Worm (Caenorhabditis elegans) whole organism, L2 larva: ENCODE measurements around the gene R12B2.2.

Source experiments
- C34F6.9 ChIP-seq: fragments of 150-350 bp; optimal IDR thresholded peaks from 2 replicates; lab custom pipeline; 2014; ENCODE audit warnings: missing biosample characterization, missing genetic modification characterization
- F13H6.1 ChIP-seq: sonication (generic microtip); optimal IDR thresholded peaks from 2 replicates; lab custom pipeline; 2016; ENCODE audit warnings: missing genetic modification characterization, missing compliant biosample characterization
- R02D3.7 ChIP-seq: fragments of 150-350 bp; optimal IDR thresholded peaks from 2 replicates; lab custom pipeline; 2014; ENCODE audit warnings: missing biosample characterization, missing genetic modification characterization
- ZK546.5 ChIP-seq: sonication (generic microtip); optimal IDR thresholded peaks from 2 replicates; lab custom pipeline; 2017; ENCODE audit warnings: missing biosample characterization, missing genetic modification characterization
- alr-1 ChIP-seq: fragments of 150-350 bp; optimal IDR thresholded peaks from 2 replicates; lab custom pipeline; 2014; ENCODE audit warnings: missing biosample characterization, missing genetic modification characterization
- aly-2 ChIP-seq: fragments of 150-350 bp; optimal IDR thresholded peaks from 2 replicates; lab custom pipeline; 2014; ENCODE audit warnings: missing biosample characterization, missing genetic modification characterization
- blmp-1 ChIP-seq: sonication (generic microtip); optimal IDR thresholded peaks from 2 replicates; lab custom pipeline; 2017; ENCODE audit warnings: missing genetic modification characterization, mild to moderate bottlenecking, missing compliant biosample characterization, antibody characterized with exemption, moderate library complexity; ENCODE audit not compliant: insufficient read depth
- ceh-16 ChIP-seq: fragments of 150-350 bp; optimal IDR thresholded peaks from 2 replicates; lab custom pipeline; 2014; ENCODE audit warnings: missing biosample characterization, missing genetic modification characterization
- ceh-82 ChIP-seq: fragments of 150-350 bp; optimal IDR thresholded peaks from 2 replicates; lab custom pipeline; 2014; ENCODE audit warnings: missing biosample characterization, missing genetic modification characterization
- crh-2 ChIP-seq: sonication (generic microtip); optimal IDR thresholded peaks from 2 replicates; lab custom pipeline; 2017; ENCODE audit warnings: missing biosample characterization, missing genetic modification characterization
- egl-27 ChIP-seq: sonication (generic microtip); optimal IDR thresholded peaks from 3 replicates; lab custom pipeline; 2017; ENCODE audit warnings: missing biosample characterization, missing genetic modification reagents, missing genetic modification characterization
- elt-1 ChIP-seq: fragments of 150-350 bp; optimal IDR thresholded peaks from 2 replicates; lab custom pipeline; 2014; ENCODE audit warnings: missing biosample characterization, missing genetic modification characterization
- fos-1 ChIP-seq: fragments of 150-350 bp; optimal IDR thresholded peaks from 2 replicates; lab custom pipeline; 2014; ENCODE audit warnings: missing biosample characterization, missing genetic modification characterization
- gmeb-1 ChIP-seq: fragments of 150-350 bp; optimal IDR thresholded peaks from 2 replicates; lab custom pipeline; 2014; ENCODE audit warnings: missing biosample characterization, missing genetic modification characterization
- lin-11 ChIP-seq: fragments of 150-350 bp; sonication (generic microtip); optimal IDR thresholded peaks from 2 replicates; lab custom pipeline; 2014; ENCODE audit warnings: missing biosample characterization, missing genetic modification characterization, inconsistent platforms, mixed read lengths
- lin-13 ChIP-seq: fragments of 150-350 bp; optimal IDR thresholded peaks from 2 replicates; lab custom pipeline; 2014; ENCODE audit warnings: missing biosample characterization, missing genetic modification reagents, missing genetic modification characterization
- lin-39 ChIP-seq: fragments of 150-350 bp; optimal IDR thresholded peaks from 2 replicates; lab custom pipeline; 2014; ENCODE audit warnings: missing biosample characterization, missing genetic modification reagents, missing genetic modification characterization
- lsy-2 ChIP-seq, 2 experiments: fragments of 150-350 bp in 1 of 2; sonication (generic microtip) in 1 of 2; optimal IDR thresholded peaks; 2 replicates each; lab custom pipeline; 2014 to 2017; ENCODE audit warnings: missing biosample characterization in 2 of 2, missing genetic modification characterization in 2 of 2
- mab-5 ChIP-seq: fragments of 150-350 bp; optimal IDR thresholded peaks from 2 replicates; lab custom pipeline; 2014; ENCODE audit warnings: missing biosample characterization, missing genetic modification characterization
- mbf-1 ChIP-seq: sonication (generic microtip); optimal IDR thresholded peaks from 2 replicates; lab custom pipeline; 2017; ENCODE audit warnings: missing biosample characterization, missing genetic modification characterization
- mdl-1 ChIP-seq, 2 experiments: fragments of 150-350 bp in 1 of 2; sonication (generic microtip) in 1 of 2; optimal IDR thresholded peaks; 2 replicates each; lab custom pipeline; 2017; ENCODE audit warnings: missing biosample characterization in 2 of 2, missing genetic modification characterization in 2 of 2
- nhr-10 ChIP-seq: sonication (generic microtip); optimal IDR thresholded peaks from 2 replicates; lab custom pipeline; 2017; ENCODE audit warnings: missing biosample characterization, missing genetic modification characterization
- nhr-11 ChIP-seq: fragments of 150-350 bp; optimal IDR thresholded peaks from 2 replicates; lab custom pipeline; 2014; ENCODE audit warnings: missing biosample characterization, missing genetic modification characterization
- nhr-12 ChIP-seq: fragments of 150-350 bp; optimal IDR thresholded peaks from 2 replicates; lab custom pipeline; 2014; ENCODE audit warnings: missing biosample characterization, missing genetic modification characterization
- nhr-129 ChIP-seq: fragments of 150-350 bp; optimal IDR thresholded peaks from 2 replicates; lab custom pipeline; 2014; ENCODE audit warnings: missing biosample characterization, missing genetic modification characterization
- nhr-21 ChIP-seq: fragments of 150-350 bp; optimal IDR thresholded peaks from 2 replicates; lab custom pipeline; 2014; ENCODE audit warnings: missing biosample characterization, missing genetic modification characterization
- nhr-23 ChIP-seq: fragments of 150-350 bp; optimal IDR thresholded peaks from 2 replicates; lab custom pipeline; 2014; ENCODE audit warnings: missing biosample characterization, missing genetic modification reagents, missing genetic modification characterization
- nhr-237 ChIP-seq: fragments of 150-350 bp; optimal IDR thresholded peaks from 2 replicates; lab custom pipeline; 2014; ENCODE audit warnings: missing biosample characterization, missing genetic modification characterization
- nhr-25 ChIP-seq: fragments of 150-350 bp; sonication (generic microtip); optimal IDR thresholded peaks from 3 replicates; lab custom pipeline; 2014; ENCODE audit warnings: missing biosample characterization, missing genetic modification characterization
- nhr-77 ChIP-seq: fragments of 150-350 bp; optimal IDR thresholded peaks from 2 replicates; lab custom pipeline; 2014; ENCODE audit warnings: missing biosample characterization, missing genetic modification characterization
- peb-1 ChIP-seq: fragments of 150-350 bp; optimal IDR thresholded peaks from 2 replicates; lab custom pipeline; 2014; ENCODE audit warnings: missing biosample characterization, missing genetic modification characterization
- sem-4 ChIP-seq: fragments of 150-350 bp; optimal IDR thresholded peaks from 2 replicates; lab custom pipeline; 2014; ENCODE audit warnings: missing biosample characterization, missing genetic modification reagents, missing genetic modification characterization
- skn-1 ChIP-seq: sonication (generic microtip); optimal IDR thresholded peaks from 2 replicates; lab custom pipeline; 2017; ENCODE audit warnings: missing biosample characterization, missing genetic modification characterization
- sma-3 ChIP-seq: sonication (generic microtip); optimal IDR thresholded peaks from 2 replicates; lab custom pipeline; 2016; ENCODE audit warnings: missing genetic modification reagents, missing genetic modification characterization, missing compliant biosample characterization
- sma-9 ChIP-seq, 2 experiments: fragments of 150-350 bp in 1 of 2; sonication (generic microtip) in 1 of 2; optimal IDR thresholded peaks; 2 replicates each; lab custom pipeline; 2014 to 2016; ENCODE audit warnings: missing genetic modification characterization in 2 of 2, mild to moderate bottlenecking in 1 of 2, missing biosample characterization in 1 of 2, missing compliant biosample characterization in 1 of 2, missing genetic modification reagents in 1 of 2, moderate library complexity in 1 of 2
- snpc-4 ChIP-seq: fragments of 150-350 bp; optimal IDR thresholded peaks from 2 replicates; lab custom pipeline; 2014; ENCODE audit warnings: missing biosample characterization, missing genetic modification characterization
- unc-39 ChIP-seq: fragments of 150-350 bp; optimal IDR thresholded peaks from 2 replicates; lab custom pipeline; 2014; ENCODE audit warnings: missing biosample characterization, missing genetic modification characterization
- unc-62 ChIP-seq: fragments of 150-350 bp; optimal IDR thresholded peaks from 2 replicates; lab custom pipeline; 2014; ENCODE audit warnings: missing biosample characterization, missing genetic modification reagents, missing genetic modification characterization
- zag-1 ChIP-seq: fragments of 150-350 bp; optimal IDR thresholded peaks from 2 replicates; lab custom pipeline; 2014; ENCODE audit warnings: missing biosample characterization, missing genetic modification characterization
- ztf-1 ChIP-seq: fragments of 200-800 bp; sonication (Bioruptor generic); conservative IDR thresholded peaks from 2 replicates; pipeline ENCODE4 v1.3.6; 2022; ENCODE audit warnings: missing genetic modification characterization, missing compliant biosample characterization
- ztf-11 ChIP-seq: sonication (generic microtip); optimal IDR thresholded peaks from 2 replicates; lab custom pipeline; 2017; ENCODE audit warnings: missing biosample characterization, missing genetic modification characterization
- ztf-4 ChIP-seq: fragments of 150-350 bp; optimal IDR thresholded peaks from 2 replicates; lab custom pipeline; 2014; ENCODE audit warnings: missing biosample characterization, missing genetic modification characterization

The R12B2.2 gene

ce11 chrIII:5811957-5812356 lies 5.1 kb downstream of the R12B2.2 start:
- TF ChIP-seq fos-1 (tag; lab: Kevin White, UChicago) (no peak), ztf-1 (GFP tag; lab: Robert Waterston, UW) (no peak), nhr-21 (tag; lab: Kevin White, UChicago) (no peak), nhr-23 (tag; lab: Kevin White, UChicago) (no peak), blmp-1 (tag; lab: Kevin White, UChicago) (no peak), nhr-25 (tag; lab: Kevin White, UChicago) (no peak), crh-2 (no peak), nhr-129 (no peak), ceh-16 (tag; lab: Kevin White, UChicago) (no peak), lin-39 (tag; lab: Kevin White, UChicago) (no peak), F13H6.1 (tag; lab: Kevin White, UChicago) (no peak), ZK546.5 (no peak), elt-1 (tag; lab: Kevin White, UChicago) (no peak), mbf-1 (tag; lab: Kevin White, UChicago) (no peak)

- TF ChIP-seq unc-39 (tag; lab: Kevin White, UChicago) = no peak
- TF ChIP-seq nhr-25 (tag; lab: Kevin White, UChicago) = peak; percentile 33
- TF ChIP-seq sma-9 (GFP tag; optimal IDR thresholded peaks at IDR 0.05; lab: Kevin White, UChicago) = peak; percentile 21
- TF ChIP-seq sma-9 (tag; optimal IDR thresholded peaks at IDR 0.05; lab: Kevin White, UChicago) = no peak
- no peak for TF ChIP-seq alr-1
- peak; percentile 75 for TF ChIP-seq sma-3
- no peak for TF ChIP-seq lin-39 (tag; lab: Kevin White, UChicago)
- TF ChIP-seq nhr-21 (tag; lab: Kevin White, UChicago) = peak; percentile 33
- peak; percentile 42 for TF ChIP-seq fos-1 (tag; lab: Kevin White, UChicago)
- TF ChIP-seq F13H6.1 (tag; lab: Kevin White, UChicago) = peak; percentile 9
- no peak for TF ChIP-seq unc-62 (GFP tag; lab: Kevin White, UChicago)
Observed at ce11 chrIII:5812672-5813071, 5.9 kb downstream of the R12B2.2 start.

DNA sequence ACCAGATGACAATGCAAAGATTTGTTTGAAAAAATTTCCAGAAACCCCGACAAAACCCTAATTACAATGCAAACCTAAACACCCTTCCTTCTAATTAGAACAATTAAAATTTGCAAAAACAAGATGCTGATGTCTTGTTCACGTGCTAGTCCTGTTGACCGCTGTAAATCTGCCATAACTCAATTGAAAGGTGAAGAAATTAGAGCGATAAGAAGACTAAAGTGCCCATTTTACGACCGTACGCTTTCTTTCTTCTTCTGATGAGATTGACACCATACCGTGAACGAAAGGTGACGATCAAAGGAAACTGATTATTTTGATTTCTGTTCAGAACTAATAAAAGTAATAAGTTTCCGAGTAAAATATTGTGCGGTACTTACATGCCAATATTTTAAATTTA lies 6.7 kb downstream of the R12B2.2 start:
- peak; percentile 2 for TF ChIP-seq sem-4 (tag; lab: Kevin White, UChicago)
- TF ChIP-seq aly-2 = no peak

DNA sequence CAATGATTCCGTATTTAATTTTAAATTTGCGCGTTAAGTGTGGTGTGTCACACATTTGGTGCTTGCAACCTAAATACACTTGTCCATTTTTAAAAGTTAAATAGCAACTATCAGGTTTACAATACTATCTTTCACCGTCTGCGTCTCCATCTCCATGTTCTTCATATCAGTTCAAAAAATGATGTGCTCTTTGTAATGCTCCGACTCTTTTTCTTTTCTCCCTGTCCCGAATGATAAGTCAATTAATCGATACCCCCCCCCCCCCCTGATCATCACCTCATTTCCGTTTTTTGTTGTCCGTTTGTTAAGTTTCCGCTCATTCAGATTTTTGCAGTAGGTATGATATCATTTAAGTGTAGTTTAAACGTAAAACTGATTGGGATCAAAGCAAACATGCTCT lies 7.3 kb downstream of the R12B2.2 start:
- TF ChIP-seq sma-9 (GFP tag; optimal IDR thresholded peaks at IDR 0.05; lab: Kevin White, UChicago) (peak; percentile 64), sma-9 (tag; optimal IDR thresholded peaks at IDR 0.05; lab: Kevin White, UChicago) (no peak), snpc-4 (tag; lab: Kevin White, UChicago) (no peak), fos-1 (tag; lab: Kevin White, UChicago) (peak; percentile 25), nhr-77 (tag; lab: Kevin White, UChicago) (no peak)

DNA sequence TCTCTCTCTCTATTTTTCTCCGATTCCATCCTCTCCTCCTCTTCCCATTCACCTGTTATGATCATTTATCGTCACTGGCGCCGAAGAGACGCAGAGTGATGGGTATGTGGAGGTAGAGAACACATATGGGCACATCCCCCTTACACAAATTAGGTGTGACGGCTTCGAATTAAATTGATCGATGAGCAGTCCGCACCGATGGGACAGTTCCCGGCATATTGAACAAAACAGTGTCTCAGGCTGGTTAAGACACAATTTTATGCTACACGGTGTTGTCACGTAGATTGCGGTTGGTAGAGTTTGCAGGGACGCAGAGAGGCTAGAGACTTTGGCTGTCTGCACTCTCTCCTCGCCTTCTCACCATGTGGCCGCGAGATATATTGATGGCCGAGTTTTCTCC lies 8.0 kb downstream of the R12B2.2 start, which contains the start of gene R12B2.7:
TSS of gene R12B2.7 (plus strand) at position 247 of the 400 bp plus-strand sequence.
- TF ChIP-seq nhr-11 (tag; lab: Kevin White, UChicago) (no peak), lin-13 (GFP tag; lab: Kevin White, UChicago) (no peak), F13H6.1 (tag; lab: Kevin White, UChicago) (peak; percentile 11), lin-11 (tag; lab: Kevin White, UChicago) (no peak), nhr-23 (tag; lab: Kevin White, UChicago) (no peak), peb-1 (tag; lab: Kevin White, UChicago) (no peak), lin-39 (tag; lab: Kevin White, UChicago) (no peak), ztf-1 (GFP tag; lab: Robert Waterston, UW) (no peak), unc-62 (GFP tag; lab: Kevin White, UChicago) (no peak), blmp-1 (tag; lab: Kevin White, UChicago) (no peak), skn-1 (no peak), nhr-77 (tag; lab: Kevin White, UChicago) (no peak), ztf-11 (no peak), fos-1 (tag; lab: Kevin White, UChicago) (no peak), R02D3.7 (tag; lab: Kevin White, UChicago) (no peak), ceh-82 (tag; lab: Kevin White, UChicago) (no peak), zag-1 (tag; lab: Kevin White, UChicago) (no peak), sma-3 (peak; percentile 34), ceh-16 (tag; lab: Kevin White, UChicago) (no peak), mab-5 (tag; lab: Kevin White, UChicago) (no peak), snpc-4 (tag; lab: Kevin White, UChicago) (no peak), nhr-12 (tag; lab: Kevin White, UChicago) (no peak), nhr-21 (tag; lab: Kevin White, UChicago) (peak; percentile 15), crh-2 (no peak), nhr-237 (tag; lab: Kevin White, UChicago) (no peak), gmeb-1 (tag; lab: Kevin White, UChicago) (no peak), egl-27 (tag; lab: Kevin White, UChicago) (no peak), lsy-2 (tag; optimal IDR thresholded peaks at IDR 0.05; lab: Kevin White, UChicago) (no peak), sma-9 (GFP tag; optimal IDR thresholded peaks at IDR 0.05; lab: Kevin White, UChicago) (peak; percentile 48), sma-9 (tag; optimal IDR thresholded peaks at IDR 0.05; lab: Kevin White, UChicago) (no peak), ztf-4 (tag; lab: Kevin White, UChicago) (no peak), alr-1 (no peak), nhr-25 (tag; lab: Kevin White, UChicago) (peak; percentile 6), nhr-10 (no peak), mdl-1 (tag; optimal IDR thresholded peaks at IDR 0.05; lab: Kevin White, UChicago) (no peak), unc-39 (tag; lab: Kevin White, UChicago) (no peak), C34F6.9 (tag; lab: Kevin White, UChicago) (no peak), mbf-1 (tag; lab: Kevin White, UChicago) (no peak)
